Worm (Caenorhabditis elegans): ENCODE data around the gene F58B4.7.

Gene F58B4.7

ce11 chrV:10894601-10895000 lies 28.5 kb downstream of the F58B4.7 start, which contains the start of the genes F32D8.14 and F32D8.5 (continued):
- TF ChIP-seq sea-2 (GFP tag; optimal IDR thresholded peaks at IDR 0.05), result no peak
- no peak for TF ChIP-seq jun-1 (tag; optimal IDR thresholded peaks at IDR 0.05)
- peak; percentile 19 for TF ChIP-seq ama-1 (optimal IDR thresholded peaks at IDR 0.05)
- TF ChIP-seq egl-27 (tag; optimal IDR thresholded peaks at IDR 0.05), result no peak
- TF ChIP-seq aly-2 (tag; optimal IDR thresholded peaks at IDR 0.05), result no peak
- TF ChIP-seq elt-2 (tag; optimal IDR thresholded peaks at IDR 0.05), result peak; percentile 42
- TF ChIP-seq unc-62 (GFP tag; optimal IDR thresholded peaks at IDR 0.05), result no peak
- no peak for TF ChIP-seq fkh-2 (tag; optimal IDR thresholded peaks at IDR 0.05)
- no peak for TF ChIP-seq nhr-11 (tag; optimal IDR thresholded peaks at IDR 0.05)
- TF ChIP-seq mml-1 (tag; optimal IDR thresholded peaks at IDR 0.05), result no peak
- no peak for TF ChIP-seq tbx-2 (tag; optimal IDR thresholded peaks at IDR 0.05)
- no peak for TF ChIP-seq nhr-237 (tag; optimal IDR thresholded peaks at IDR 0.05)
- TF ChIP-seq nhr-77 (tag; optimal IDR thresholded peaks at IDR 0.05), result no peak
- no peak for TF ChIP-seq unc-39 (tag; optimal IDR thresholded peaks at IDR 0.05)

ce11 chrV:10893510-10894128 lies 29.5 kb downstream of the F58B4.7 start, which contains the start of gene F32D8.4:
TSS of gene F32D8.4 (minus strand) at chrV:10893560.
- no peak for TF ChIP-seq R02D3.7 (tag; optimal IDR thresholded peaks at IDR 0.05)
- no peak for TF ChIP-seq jun-1 (tag; optimal IDR thresholded peaks at IDR 0.05)
- no peak for TF ChIP-seq ztf-11 (tag; optimal IDR thresholded peaks at IDR 0.05)

ce11 chrV:10890980-10891379 lies 32.1 kb downstream of the F58B4.7 start, which contains the start of gene F32D8.12:
TSS of gene F32D8.12 (minus strand) at chrV:10891027.
- peak; percentile 39 for TF ChIP-seq elt-2 (tag; optimal IDR thresholded peaks at IDR 0.05)
- peak; percentile 77 for TF ChIP-seq nhr-23 (tag; optimal IDR thresholded peaks at IDR 0.05)
- peak; percentile 47 for TF ChIP-seq nfya-1 (tag; optimal IDR thresholded peaks at IDR 0.05; ENCODE audit: insufficient read depth)
- TF ChIP-seq nhr-76 (tag; optimal IDR thresholded peaks at IDR 0.05), result no peak
- no peak for TF ChIP-seq lsy-12 (tag; optimal IDR thresholded peaks at IDR 0.05)
- no peak for TF ChIP-seq eor-1 (tag; optimal IDR thresholded peaks at IDR 0.05)
- TF ChIP-seq nhr-43 (tag; optimal IDR thresholded peaks at IDR 0.05; ENCODE audit: poor library complexity, severe bottlenecking), result peak; percentile 65
- peak; percentile 35 for TF ChIP-seq pha-4 (tag; optimal IDR thresholded peaks at IDR 0.05)
- TF ChIP-seq ceh-28 (tag; optimal IDR thresholded peaks at IDR 0.05), result peak; percentile 9
- peak; percentile 57 for TF ChIP-seq pqm-1 (tag; optimal IDR thresholded peaks at IDR 0.05)

DNA sequence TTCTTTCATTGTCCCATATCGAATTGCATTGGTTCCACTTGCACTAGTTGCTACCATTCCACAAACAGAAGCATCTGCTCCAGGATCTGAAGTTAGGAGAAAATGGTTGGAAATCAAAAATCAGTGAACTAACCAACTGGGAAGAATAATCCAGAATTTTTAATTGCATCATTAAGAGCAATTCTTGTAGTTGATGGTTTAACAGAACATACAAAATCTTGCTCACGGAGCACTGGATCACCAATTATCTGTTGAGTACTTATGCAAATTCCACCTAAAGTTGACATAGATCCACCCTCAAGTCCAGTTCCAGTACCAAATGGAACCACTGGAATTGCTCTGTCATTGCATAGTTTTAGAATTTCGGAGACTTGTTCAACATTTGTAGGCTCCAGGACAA lies 33.4 kb downstream of the F58B4.7 start:
- TF ChIP-seq unc-62 (GFP tag; optimal IDR thresholded peaks at IDR 0.05) (no peak), ama-1 (optimal IDR thresholded peaks at IDR 0.05) (peak; percentile 63)

DNA sequence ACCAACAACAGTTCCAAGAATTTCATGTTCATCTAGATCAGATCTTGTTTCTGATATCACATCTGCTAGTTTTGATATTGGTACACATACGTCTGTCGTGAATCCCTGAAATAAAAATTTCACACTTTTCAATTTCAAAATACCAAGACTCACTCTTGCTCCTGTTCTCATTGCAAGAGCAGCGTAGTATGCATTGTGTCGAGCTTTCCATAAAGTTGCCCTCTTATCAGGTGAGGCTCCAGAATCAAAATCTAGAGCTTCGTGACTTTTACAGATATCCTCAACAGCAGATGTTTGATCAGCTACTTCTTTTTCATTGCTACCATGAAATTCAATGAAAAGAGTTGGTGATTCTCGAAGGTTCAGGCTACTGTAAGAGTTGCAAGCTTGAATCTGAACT lies 34.1 kb downstream of the F58B4.7 start, which contains the start of gene F32D8.11:
Gene F32D8.11, minus strand, starts transcription at position 101 of the 400 bp plus-strand sequence.
- TF ChIP-seq ztf-11 (tag; optimal IDR thresholded peaks at IDR 0.05), result no peak
- no peak for TF ChIP-seq fkh-2 (tag; optimal IDR thresholded peaks at IDR 0.05)
- no peak for TF ChIP-seq mml-1 (tag; optimal IDR thresholded peaks at IDR 0.05)
- TF ChIP-seq fkh-10 (GFP tag; optimal IDR thresholded peaks at IDR 0.05), result no peak
- no peak for TF ChIP-seq hmg-11 (tag; optimal IDR thresholded peaks at IDR 0.05)
- TF ChIP-seq nhr-76 (tag; optimal IDR thresholded peaks at IDR 0.05), result no peak
- no peak for TF ChIP-seq nhr-67 (tag; optimal IDR thresholded peaks at IDR 0.05)
- TF ChIP-seq skn-1 (tag; optimal IDR thresholded peaks at IDR 0.05), result no peak

DNA sequence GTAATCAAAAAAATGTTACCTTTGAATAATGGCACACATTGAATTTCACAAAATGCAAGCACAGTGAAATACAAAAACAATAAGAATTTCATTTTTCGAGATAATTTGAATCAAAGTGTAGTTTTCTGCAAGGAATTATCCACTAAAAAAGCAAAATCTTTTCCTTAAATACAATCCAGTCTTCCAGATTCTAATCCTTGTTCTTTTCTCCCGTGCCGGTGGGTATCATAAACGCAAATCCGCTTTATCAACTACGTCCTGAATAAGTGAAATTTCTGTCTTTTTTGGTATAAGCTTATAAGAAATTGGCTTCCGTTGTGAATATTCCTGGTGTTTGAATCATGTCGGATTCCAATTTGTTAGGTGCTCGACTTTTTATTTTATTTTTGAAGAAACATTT lies 35.0 kb downstream of the F58B4.7 start:
- TF ChIP-seq ceh-16 (tag; optimal IDR thresholded peaks at IDR 0.05) (no peak), ztf-11 (tag; optimal IDR thresholded peaks at IDR 0.05) (no peak), nhr-43 (tag; optimal IDR thresholded peaks at IDR 0.05; ENCODE audit: poor library complexity, severe bottlenecking) (peak; percentile 23), egl-27 (tag; optimal IDR thresholded peaks at IDR 0.05) (no peak)
